Fruit fly (Drosophila melanogaster): ENCODE results near the gene CG10375.

The CG10375 gene

dm6 chr3R:23721936-23722335 lies 45.6 kb upstream of the CG10375 start (continued):
- TF ChIP-seq gfzf (GFP tag; optimal IDR thresholded peaks at IDR 0.05) (no peak), CG4424 (GFP tag; optimal IDR thresholded peaks at IDR 0.05) (peak; percentile 22), Xbp1 (GFP tag; optimal IDR thresholded peaks at IDR 0.05) (peak; percentile 55), CG30020 (tag; optimal IDR thresholded peaks at IDR 0.05) (no peak), CG17186 (GFP tag; optimal IDR thresholded peaks at IDR 0.05) (no peak), wor (GFP tag; IDR thresholded peaks at IDR 0.05) (no peak), Dref (GFP tag; IDR thresholded peaks at IDR 0.05) (no peak), CG9797 (GFP tag; optimal IDR thresholded peaks at IDR 0.05) (no peak), Drgx (GFP tag; IDR thresholded peaks at IDR 0.05) (no peak), CG15479 (GFP tag; optimal IDR thresholded peaks at IDR 0.05) (no peak), az2 (GFP tag; optimal IDR thresholded peaks at IDR 0.05) (peak; percentile 18), stc (GFP tag; IDR thresholded peaks at IDR 0.05) (no peak), ab (GFP tag; optimal IDR thresholded peaks at IDR 0.05) (no peak), Hr3 (GFP tag; optimal IDR thresholded peaks at IDR 0.05) (peak; percentile 7), CG7963 (GFP tag; IDR thresholded peaks at IDR 0.05; ENCODE audit: partially characterized antibody) (no peak), lbe (GFP tag; optimal IDR thresholded peaks at IDR 0.05) (peak; percentile 15), HLH54F (GFP tag; optimal IDR thresholded peaks at IDR 0.05) (no peak), lab (GFP tag; optimal IDR thresholded peaks at IDR 0.05) (peak; percentile 10), Dll (GFP tag; IDR thresholded peaks at IDR 0.05; ENCODE audit: partially characterized antibody) (no peak), ken (GFP tag; IDR thresholded peaks at IDR 0.05) (no peak), aop (GFP tag; IDR thresholded peaks at IDR 0.05) (no peak), CG8765 (GFP tag; IDR thresholded peaks at IDR 0.05) (no peak), Ravus (GFP tag; IDR thresholded peaks at IDR 0.05) (no peak), vfl (GFP tag; optimal IDR thresholded peaks at IDR 0.05) (no peak), CG14965 (GFP tag; optimal IDR thresholded peaks at IDR 0.05; ENCODE audit: borderline replicate concordance) (no peak), pzg (GFP tag; optimal IDR thresholded peaks at IDR 0.05) (peak; percentile 20), CG17361 (GFP tag; IDR thresholded peaks at IDR 0.05) (peak; percentile 29; the same call in 1 of the 3 replicates), Ets65A (GFP tag) (peak; percentile 91), CG8290 (GFP tag; optimal IDR thresholded peaks at IDR 0.05) (peak; percentile 6), CG8290 (tag; optimal IDR thresholded peaks at IDR 0.05) (peak in 1 of 2 experiments; percentile 46), NC2β (GFP tag; optimal IDR thresholded peaks at IDR 0.05) (no peak), lmd (GFP tag; IDR thresholded peaks at IDR 0.05) (peak; percentile 22; the same call in 1 of the 2 replicates), CG7271 (tag; optimal IDR thresholded peaks at IDR 0.05) (no peak), CG10209 (GFP tag; optimal IDR thresholded peaks at IDR 0.05) (no peak), zfh2 (GFP tag; optimal IDR thresholded peaks at IDR 0.05) (no peak), CG2120 (GFP tag; optimal IDR thresholded peaks at IDR 0.05) (peak; percentile 43), CG6683 (GFP tag; optimal IDR thresholded peaks at IDR 0.05) (no peak), Side (GFP tag; optimal IDR thresholded peaks at IDR 0.05) (no peak), eyg (GFP tag; optimal IDR thresholded peaks at IDR 0.05) (no peak), btn (GFP tag; optimal IDR thresholded peaks at IDR 0.05) (no peak), Usf (GFP tag; optimal IDR thresholded peaks at IDR 0.05) (no peak), ash1 (GFP tag; optimal IDR thresholded peaks at IDR 0.05) (no peak), CG11560 (tag; IDR thresholded peaks at IDR 0.05) (no peak; the same call in 2 of the 3 replicates), CG15514 (GFP tag; optimal IDR thresholded peaks at IDR 0.05) (peak; percentile 34), gro (GFP tag; optimal IDR thresholded peaks at IDR 0.05) (no peak), abd-A (tag; optimal IDR thresholded peaks at IDR 0.05) (peak; percentile 63), dan (GFP tag; IDR thresholded peaks at IDR 0.05) (no peak), Dfd (GFP tag; optimal IDR thresholded peaks at IDR 0.05) (no peak), Poxn (GFP tag; IDR thresholded peaks at IDR 0.05) (no peak), CG14667 (GFP tag; IDR thresholded peaks at IDR 0.05) (no peak), CG2129 (GFP tag; IDR thresholded peaks at IDR 0.05; ENCODE audit: partially characterized antibody) (no peak), CG13894 (tag; optimal IDR thresholded peaks at IDR 0.05) (peak; percentile 83), ftz-f1 (GFP tag; optimal IDR thresholded peaks at IDR 0.05) (no peak)

All from whole organism, embryonic.